Fruit fly (Drosophila melanogaster) whole organism, embryonic: ENCODE measurements around the gene CG32801.

Experiments
- BEAF-32 ChIP-seq: fragments of 200-800 bp; sonication (Bioruptor generic); optimal IDR thresholded peaks from 3 replicates; lab custom pipeline; 2017; ENCODE audit warnings: missing biosample characterization, missing genetic modification characterization, mild to moderate bottlenecking, moderate library complexity, missing genetic modification reagents
- Bdp1 ChIP-seq: fragments of 200-800 bp; sonication (Bioruptor generic); optimal IDR thresholded peaks from 3 replicates; lab custom pipeline; 2016; ENCODE audit warnings: missing biosample characterization, missing genetic modification characterization
- CG10274 ChIP-seq: fragments of 200-800 bp; sonication (Bioruptor generic); optimal IDR thresholded peaks from 3 replicates; lab custom pipeline; 2017; ENCODE audit warnings: missing biosample characterization, mild to moderate bottlenecking, missing genetic modification characterization
- CG10366 ChIP-seq: fragments of 200-800 bp; sonication (Bioruptor generic); IDR thresholded peaks from 2 replicates; pipeline ENCODE4 v1.3.6; 2022; ENCODE audit warnings: missing biosample characterization, missing genetic modification characterization
- CG10462 ChIP-seq: fragments of 200-800 bp; sonication (Bioruptor generic); optimal IDR thresholded peaks from 2 replicates; lab custom pipeline; 2016; ENCODE audit warnings: missing biosample characterization, missing genetic modification characterization
- CG11504 ChIP-seq: fragments of 200-800 bp; sonication (Bioruptor generic); optimal IDR thresholded peaks from 3 replicates; lab custom pipeline; 2019; ENCODE audit warnings: missing biosample characterization, mild to moderate bottlenecking, missing genetic modification characterization, moderate library complexity
- CG13624 ChIP-seq: fragments of 200-800 bp; sonication (Bioruptor generic); optimal IDR thresholded peaks from 2 replicates; lab custom pipeline; 2016; ENCODE audit warnings: missing biosample characterization, missing genetic modification characterization
- CG15514 ChIP-seq: fragments of 200-800 bp; sonication (Bioruptor generic); optimal IDR thresholded peaks from 3 replicates; lab custom pipeline; 2017; ENCODE audit warnings: missing biosample characterization, missing genetic modification characterization, mild to moderate bottlenecking, moderate library complexity, missing genetic modification reagents
- CG18262 ChIP-seq: fragments of 200-800 bp; optimal IDR thresholded peaks from 3 replicates; lab custom pipeline; 2019; ENCODE audit warnings: missing biosample characterization, mild to moderate bottlenecking, missing genetic modification characterization, moderate library complexity
- CG2129 ChIP-seq: fragments of 200-800 bp; sonication (Bioruptor generic); IDR thresholded peaks from 2 replicates; pipeline ENCODE4 v1.3.6; 2022; ENCODE audit warnings: missing biosample characterization, missing genetic modification characterization; ENCODE audit not compliant: partially characterized antibody
- CG31224 ChIP-seq: fragments of 200-800 bp; sonication (Bioruptor generic); IDR thresholded peaks from 2 replicates; pipeline ENCODE4 v1.3.6; 2022; ENCODE audit warnings: missing biosample characterization, missing genetic modification characterization
- CG32532 ChIP-seq: fragments of 200-800 bp; sonication (Bioruptor generic); IDR thresholded peaks from 2 replicates; pipeline ENCODE4 v1.3.6; 2022; ENCODE audit warnings: missing biosample characterization, missing genetic modification characterization
- CG3838 ChIP-seq: fragments of 200-800 bp; sonication (Bioruptor generic); optimal IDR thresholded peaks from 3 replicates; lab custom pipeline; 2016; ENCODE audit warnings: missing biosample characterization, missing genetic modification characterization
- CG3847 ChIP-seq: fragments of 200-800 bp; sonication (Bioruptor generic); IDR thresholded peaks from 2 replicates; pipeline ENCODE4 v1.3.6; 2022; ENCODE audit warnings: missing biosample characterization, missing genetic modification characterization
- CG6175 ChIP-seq: fragments of 200-800 bp; sonication (Bioruptor generic); IDR thresholded peaks from 3 replicates; pipeline ENCODE4 v1.3.6; 2022; ENCODE audit warnings: missing biosample characterization, missing genetic modification characterization
- CG6791 ChIP-seq: fragments of 200-800 bp; sonication (Bioruptor generic); IDR thresholded peaks from 3 replicates; pipeline ENCODE4 v1.3.6; 2022; ENCODE audit warnings: missing biosample characterization, missing genetic modification characterization; ENCODE audit not compliant: partially characterized antibody
- CG7928 ChIP-seq: fragments of 200-800 bp; sonication (Bioruptor generic); optimal IDR thresholded peaks from 2 replicates; lab custom pipeline; 2017; ENCODE audit warnings: missing biosample characterization, mild to moderate bottlenecking, missing genetic modification characterization
- CG8765 ChIP-seq: fragments of 200-800 bp; sonication (Bioruptor generic); IDR thresholded peaks from 2 replicates; pipeline ENCODE4 v1.3.6; 2022; ENCODE audit warnings: missing biosample characterization, missing genetic modification characterization
- CG9609 ChIP-seq: fragments of 200-800 bp; sonication (Bioruptor generic); optimal IDR thresholded peaks from 3 replicates; lab custom pipeline; 2016; ENCODE audit warnings: missing biosample characterization, missing genetic modification characterization
- CG9817 ChIP-seq: fragments of 200-800 bp; sonication (Bioruptor generic); optimal IDR thresholded peaks from 2 replicates; lab custom pipeline; 2018; ENCODE audit warnings: missing biosample characterization, mild to moderate bottlenecking, missing genetic modification characterization, moderate library complexity
- CrebB ChIP-seq: fragments of 200-800 bp; sonication (Bioruptor generic); optimal IDR thresholded peaks from 3 replicates; lab custom pipeline; 2018; ENCODE audit warnings: missing biosample characterization, mild to moderate bottlenecking, missing genetic modification characterization
- Dbx ChIP-seq: fragments of 200-800 bp; sonication (Bioruptor generic); IDR thresholded peaks from 3 replicates; pipeline ENCODE4 v1.3.6; 2022; ENCODE audit warnings: missing biosample characterization, missing genetic modification characterization
- Gsc ChIP-seq: fragments of 200-800 bp; sonication (Bioruptor generic); IDR thresholded peaks from 2 replicates; pipeline ENCODE4 v1.3.6; 2022; ENCODE audit warnings: missing biosample characterization, missing genetic modification characterization
- HmgZ ChIP-seq: fragments of 200-800 bp; sonication (Bioruptor generic); optimal IDR thresholded peaks from 2 replicates; lab custom pipeline; 2018; ENCODE audit warnings: missing biosample characterization, mild to moderate bottlenecking, missing genetic modification characterization
- Hsf ChIP-seq: fragments of 200-800 bp; sonication (Bioruptor generic); optimal IDR thresholded peaks from 3 replicates; lab custom pipeline; 2016; ENCODE audit warnings: missing biosample characterization, missing genetic modification characterization
- Lpt ChIP-seq: fragments of >200 bp; optimal IDR thresholded peaks from 2 replicates; lab custom pipeline; 2018; ENCODE audit warnings: missing biosample characterization, missing genetic modification characterization
- Ravus ChIP-seq: fragments of 200-800 bp; sonication (Bioruptor generic); IDR thresholded peaks from 2 replicates; pipeline ENCODE4 v1.3.6; 2022; ENCODE audit warnings: missing biosample characterization, missing genetic modification characterization
- Sry-δ ChIP-seq: fragments of 200-800 bp; sonication (Bioruptor generic); optimal IDR thresholded peaks from 2 replicates; lab custom pipeline; 2016; ENCODE audit warnings: missing biosample characterization, missing genetic modification characterization
- Xbp1 ChIP-seq: fragments of 200-800 bp; sonication (Bioruptor generic); optimal IDR thresholded peaks from 3 replicates; lab custom pipeline; 2016; ENCODE audit warnings: missing biosample characterization, mild to moderate bottlenecking, missing genetic modification characterization
- Xrp1 ChIP-seq: fragments of 200-800 bp; sonication (Bioruptor generic); IDR thresholded peaks from 2 replicates; pipeline ENCODE4 v1.3.6; 2022; ENCODE audit warnings: missing biosample characterization, missing genetic modification characterization
- al ChIP-seq: fragments of 200-800 bp; sonication (Bioruptor generic); IDR thresholded peaks from 2 replicates; pipeline ENCODE4 v1.3.6; 2022; ENCODE audit warnings: missing biosample characterization, missing genetic modification characterization
- ato ChIP-seq: fragments of 200-800 bp; sonication (Bioruptor generic); IDR thresholded peaks from 2 replicates; pipeline ENCODE4 v1.3.6; 2022; ENCODE audit warnings: missing biosample characterization, missing genetic modification characterization; ENCODE audit not compliant: partially characterized antibody
- bsh ChIP-seq, 2 experiments: fragments of 200-800 bp; sonication (Bioruptor generic); optimal IDR thresholded peaks; 2 replicates each; lab custom pipeline; 2017 to 2018; ENCODE audit warnings: mild to moderate bottlenecking in 2 of 2, missing biosample characterization in 2 of 2, missing genetic modification characterization in 2 of 2, moderate library complexity in 1 of 2
- dmrt11E ChIP-seq: fragments of 200-800 bp; sonication (Bioruptor generic); optimal IDR thresholded peaks from 3 replicates; lab custom pipeline; 2018; ENCODE audit warnings: missing biosample characterization, mild to moderate bottlenecking, missing genetic modification characterization, moderate library complexity
- dpn ChIP-seq, 2 experiments: fragments of 200-800 bp; sonication (Bioruptor generic); optimal IDR thresholded peaks; 3 replicates each; lab custom pipeline; 2016; ENCODE audit warnings: missing biosample characterization in 2 of 2, missing genetic modification characterization in 2 of 2
- fd3F ChIP-seq: fragments of 200-800 bp; sonication (Bioruptor generic); optimal IDR thresholded peaks from 2 replicates; lab custom pipeline; 2018; ENCODE audit warnings: missing biosample characterization, mild to moderate bottlenecking, missing genetic modification characterization, moderate library complexity
- fd96Cb ChIP-seq: fragments of 200-800 bp; sonication (Bioruptor generic); optimal IDR thresholded peaks from 2 replicates; lab custom pipeline; 2018; ENCODE audit warnings: missing biosample characterization, mild to moderate bottlenecking, missing genetic modification characterization, moderate library complexity
- ftz-f1 ChIP-seq: fragments of 200-800 bp; sonication (Bioruptor generic); optimal IDR thresholded peaks from 2 replicates; lab custom pipeline; 2016; ENCODE audit warnings: missing biosample characterization, missing genetic modification characterization
- grau ChIP-seq: fragments of 200-800 bp; optimal IDR thresholded peaks from 3 replicates; lab custom pipeline; 2019; ENCODE audit warnings: missing biosample characterization, mild to moderate bottlenecking, missing genetic modification characterization, moderate library complexity
- knrl ChIP-seq: fragments of 200-800 bp; sonication (Bioruptor generic); IDR thresholded peaks from 3 replicates; pipeline ENCODE4 v1.3.6; 2022; ENCODE audit warnings: missing biosample characterization, missing genetic modification characterization; ENCODE audit not compliant: partially characterized antibody
- nmo ChIP-seq: fragments of 200-800 bp; sonication (Bioruptor generic); optimal IDR thresholded peaks from 2 replicates; lab custom pipeline; 2018; ENCODE audit warnings: missing biosample characterization, mild to moderate bottlenecking, missing genetic modification characterization, moderate library complexity
- onecut ChIP-seq: fragments of 200-800 bp; sonication (Bioruptor generic); IDR thresholded peaks from 2 replicates; pipeline ENCODE4 v1.3.6; 2022; ENCODE audit warnings: missing biosample characterization, missing genetic modification characterization
- peb ChIP-seq: fragments of 200-800 bp; sonication (Bioruptor generic); IDR thresholded peaks from 2 replicates; pipeline ENCODE4 v1.3.6; 2022; ENCODE audit warnings: missing biosample characterization, missing genetic modification characterization
- pum ChIP-seq: fragments of 200-800 bp; sonication (Bioruptor generic); optimal IDR thresholded peaks from 2 replicates; lab custom pipeline; 2016; ENCODE audit warnings: missing biosample characterization, missing genetic modification characterization
- sd ChIP-seq: fragments of 200-800 bp; sonication (Bioruptor generic); optimal IDR thresholded peaks from 3 replicates; lab custom pipeline; 2018; ENCODE audit warnings: missing biosample characterization, mild to moderate bottlenecking, missing genetic modification characterization, moderate library complexity
- sens ChIP-seq: fragments of 200-800 bp; sonication (Bioruptor generic); peaks from one replicate; lab custom pipeline; 2016; ENCODE audit warnings: missing biosample characterization, missing genetic modification characterization
- seq ChIP-seq: fragments of 200-800 bp; sonication (Bioruptor generic); IDR thresholded peaks from 2 replicates; pipeline ENCODE4 v1.3.6; 2022; ENCODE audit warnings: missing biosample characterization, missing genetic modification characterization
- sob ChIP-seq: fragments of 200-800 bp; sonication (Bioruptor generic); IDR thresholded peaks from 2 replicates; pipeline ENCODE4 v1.3.6; 2022; ENCODE audit warnings: missing biosample characterization, missing genetic modification characterization
- ssp ChIP-seq: fragments of 200-800 bp; sonication (Bioruptor generic); IDR thresholded peaks from 2 replicates; pipeline ENCODE4 v1.3.6; 2022; ENCODE audit warnings: missing biosample characterization, missing genetic modification characterization
- twi ChIP-seq: fragments of 200-800 bp; optimal IDR thresholded peaks from 2 replicates; lab custom pipeline; 2019; ENCODE audit warnings: missing biosample characterization, mild to moderate bottlenecking, missing genetic modification characterization, moderate library complexity
- tx ChIP-seq: fragments of 200-800 bp; sonication (Bioruptor generic); optimal IDR thresholded peaks from 2 replicates; lab custom pipeline; 2016; ENCODE audit warnings: missing biosample characterization, missing genetic modification characterization

The CG32801 gene

dm6 chrX:1889926-1890325 lies 13.1 kb downstream of the CG32801 start, which contains the start of the genes trr and mRpL16 (continued):
- TF ChIP-seq ato (GFP tag; lab: Robert Waterston, UW) (0 out of 2 replicates have a peak, but pooled peaks have one; percentile 45), sens (GFP tag; lab: Kevin White, UChicago) (peak; percentile 86), CG9817 (peak; percentile 50), fd96Cb (tag; lab: Kevin White, UChicago) (no peak), Lpt (no peak), bsh (GFP tag; optimal IDR thresholded peaks at IDR 0.05; lab: Kevin White, UChicago) (peak in 1 of 2 experiments; percentile 33), dpn (GFP tag; optimal IDR thresholded peaks at IDR 0.05; lab: Kevin White, UChicago) (peak; percentile 33 to 39), CG8765 (no peak), CG18262 (tag; lab: Kevin White, UChicago) (peak; percentile 43), CG10274 (GFP tag; lab: Kevin White, UChicago) (no peak), CrebB (tag; lab: Kevin White, UChicago) (peak; percentile 2), tx (GFP tag; lab: Kevin White, UChicago) (peak; percentile 31), ftz-f1 (GFP tag; lab: Kevin White, UChicago) (no peak), al (GFP tag; lab: Robert Waterston, UW) (no peak; the same call in 1 of the 2 replicates), nmo (GFP tag; lab: Kevin White, UChicago) (peak; percentile 75), Ravus (no peak), CG6175 (GFP tag; lab: Robert Waterston, UW) (peak; percentile 92), CG10366 (GFP tag; lab: Robert Waterston, UW) (peak; percentile 9; the same call in 1 of the 2 replicates), dmrt11E (tag; lab: Kevin White, UChicago) (peak; percentile 31), CG15514 (peak; percentile 64), grau (tag; lab: Kevin White, UChicago) (peak; percentile 50), peb (GFP tag; lab: Robert Waterston, UW) (no peak), Sry-δ (GFP tag; lab: Kevin White, UChicago) (peak; percentile 80), Xbp1 (peak; percentile 20), pum (GFP tag; lab: Kevin White, UChicago) (peak; percentile 33), CG9609 (GFP tag; lab: Kevin White, UChicago) (peak; percentile 22), CG11504 (tag; lab: Kevin White, UChicago) (peak; percentile 90), seq (GFP tag; lab: Robert Waterston, UW) (peak; percentile 56; the same call in 1 of the 2 replicates), BEAF-32 (GFP tag; lab: Kevin White, UChicago) (peak; percentile 86), knrl (GFP tag; lab: Robert Waterston, UW) (peak; percentile 80), CG2129 (GFP tag; lab: Robert Waterston, UW) (peak; percentile 44; the same call in 1 of the 2 replicates), CG32532 (GFP tag; lab: Robert Waterston, UW) (peak; percentile 64), ssp (GFP tag; lab: Robert Waterston, UW) (peak; percentile 88), fd3F (GFP tag; lab: Kevin White, UChicago) (peak; percentile 1), sd (tag; lab: Kevin White, UChicago) (no peak), CG13624 (GFP tag; lab: Kevin White, UChicago) (peak; percentile 39), CG3838 (GFP tag; lab: Kevin White, UChicago) (no peak), CG10462 (GFP tag; lab: Kevin White, UChicago) (no peak), sob (GFP tag; lab: Robert Waterston, UW) (peak; percentile 40; the same call in 1 of the 2 replicates), CG7928 (GFP tag; lab: Kevin White, UChicago) (peak; percentile 92), Hsf (GFP tag; lab: Kevin White, UChicago) (peak; percentile 18), CG6791 (peak; percentile 60), onecut (GFP tag; lab: Robert Waterston, UW) (no peak), HmgZ (tag; lab: Kevin White, UChicago) (peak; percentile 31), Gsc (GFP tag; lab: Robert Waterston, UW) (no peak), Dbx (GFP tag; lab: Robert Waterston, UW) (peak; percentile 71), CG3847 (GFP tag; lab: Robert Waterston, UW) (peak; percentile 62), Xrp1 (GFP tag; lab: Robert Waterston, UW) (0 out of 2 replicates have a peak, but pooled peaks have one; percentile 7), twi (peak; percentile 39), CG31224 (0 out of 2 replicates have a peak, but pooled peaks have one; percentile 16), Bdp1 (GFP tag; lab: Kevin White, UChicago) (no peak)
